Worm (Caenorhabditis elegans) whole organism, late embryonic: ENCODE results near the gene nlp-33.
"Not testable (repeated sequence)": the region's sequence is repeated elsewhere in the genome, so short reads cannot be mapped to it uniquely, and the experiment has no call there.

Experiments used
- C38D4.7 ChIP-seq: fragments of 200-800 bp; sonication (Bioruptor generic); optimal IDR thresholded peaks from 2 replicates; lab custom pipeline; 2018; ENCODE audit warnings: mild to moderate bottlenecking, missing genetic modification characterization, moderate library complexity, missing compliant biosample characterization
- F13H6.1 ChIP-seq: sonication (generic microtip); optimal IDR thresholded peaks from 2 replicates; lab custom pipeline; 2016; ENCODE audit warnings: missing genetic modification characterization, missing compliant biosample characterization
- K02D7.2 ChIP-seq: sonication (generic microtip); optimal IDR thresholded peaks from 2 replicates; lab custom pipeline; 2017; ENCODE audit warnings: mild to moderate bottlenecking, missing genetic modification characterization, missing compliant biosample characterization
- Y22D7AL.16 ChIP-seq: sonication (generic microtip); optimal IDR thresholded peaks from 2 replicates; lab custom pipeline; 2016; ENCODE audit warnings: missing genetic modification characterization, missing compliant biosample characterization
- ahr-1 ChIP-seq: sonication (generic microtip); optimal IDR thresholded peaks from 2 replicates; lab custom pipeline; 2016; ENCODE audit warnings: missing genetic modification characterization, missing compliant biosample characterization
- ama-1 ChIP-seq: fragments of 150-350 bp; optimal IDR thresholded peaks from 2 replicates; lab custom pipeline; 2014
- ceh-14 ChIP-seq: sonication (generic microtip); optimal IDR thresholded peaks from 2 replicates; lab custom pipeline; 2016; ENCODE audit warnings: missing genotype, missing genetic modification characterization, missing compliant biosample characterization
- ceh-18 ChIP-seq: sonication (generic microtip); optimal IDR thresholded peaks from 2 replicates; lab custom pipeline; 2016; ENCODE audit warnings: missing genetic modification characterization, missing compliant biosample characterization
- ceh-24 ChIP-seq: sonication (generic microtip); optimal IDR thresholded peaks from 2 replicates; lab custom pipeline; 2016; ENCODE audit warnings: mild to moderate bottlenecking, missing genetic modification characterization, missing compliant biosample characterization
- ceh-30 ChIP-seq: fragments of 150-350 bp; optimal IDR thresholded peaks from 2 replicates; lab custom pipeline; 2014; ENCODE audit warnings: missing biosample characterization, missing genetic modification characterization
- ceh-48 ChIP-seq: sonication (generic microtip); optimal IDR thresholded peaks from 2 replicates; lab custom pipeline; 2016; ENCODE audit warnings: missing genetic modification characterization, inconsistent platforms, missing compliant biosample characterization
- ceh-6 ChIP-seq: fragments of 200-800 bp; sonication (Bioruptor generic); optimal IDR thresholded peaks from 2 replicates; lab custom pipeline; 2018; ENCODE audit warnings: mild to moderate bottlenecking, missing genetic modification characterization, missing compliant biosample characterization
- ceh-9 ChIP-seq: sonication (generic microtip); optimal IDR thresholded peaks from 2 replicates; lab custom pipeline; 2016; ENCODE audit warnings: mild to moderate bottlenecking, missing genetic modification characterization, inconsistent platforms, missing compliant biosample characterization
- dve-1 ChIP-seq: sonication (generic microtip); optimal IDR thresholded peaks from 2 replicates; lab custom pipeline; 2017; ENCODE audit warnings: antibody characterized with exemption, mild to moderate bottlenecking, missing genetic modification characterization, missing compliant biosample characterization
- elt-2 ChIP-seq: sonication (generic microtip); optimal IDR thresholded peaks from 2 replicates; lab custom pipeline; 2016; ENCODE audit warnings: missing genetic modification reagents, missing genetic modification characterization, missing compliant biosample characterization
- eyg-1 ChIP-seq: sonication (generic microtip); optimal IDR thresholded peaks from 2 replicates; lab custom pipeline; 2016; ENCODE audit warnings: missing genotype, missing genetic modification characterization, missing compliant biosample characterization
- fax-1 ChIP-seq: sonication (generic microtip); optimal IDR thresholded peaks from 2 replicates; lab custom pipeline; 2016; ENCODE audit warnings: missing genotype, missing genetic modification characterization, missing compliant biosample characterization
- gmeb-2 ChIP-seq: sonication (generic microtip); optimal IDR thresholded peaks from 2 replicates; lab custom pipeline; 2016; ENCODE audit warnings: missing genetic modification characterization, inconsistent platforms, missing compliant biosample characterization
- hlh-13 ChIP-seq: fragments of 200-800 bp; sonication (Bioruptor generic); optimal IDR thresholded peaks from 2 replicates; lab custom pipeline; 2018; ENCODE audit warnings: mild to moderate bottlenecking, missing genetic modification characterization, missing compliant biosample characterization
- hlh-6 ChIP-seq: sonication (generic microtip); optimal IDR thresholded peaks from 2 replicates; lab custom pipeline; 2016; ENCODE audit warnings: missing genotype, missing genetic modification characterization, missing compliant biosample characterization
- hlh-8 ChIP-seq: sonication (generic microtip); optimal IDR thresholded peaks from 2 replicates; lab custom pipeline; 2016; ENCODE audit warnings: missing genotype, missing genetic modification characterization, missing compliant biosample characterization
- lim-6 ChIP-seq: sonication (generic microtip); optimal IDR thresholded peaks from 2 replicates; lab custom pipeline; 2016; ENCODE audit warnings: missing genetic modification characterization, missing compliant biosample characterization
- lin-11 ChIP-seq: fragments of 200-800 bp; sonication (Bioruptor generic); optimal IDR thresholded peaks from 2 replicates; lab custom pipeline; 2018; ENCODE audit warnings: mild to moderate bottlenecking, missing genetic modification characterization, missing compliant biosample characterization
- pax-1 ChIP-seq: fragments of 150-350 bp; optimal IDR thresholded peaks from 2 replicates; lab custom pipeline; 2014; ENCODE audit warnings: missing biosample characterization, missing genetic modification characterization
- pqm-1 ChIP-seq: sonication (generic microtip); optimal IDR thresholded peaks from 2 replicates; lab custom pipeline; 2016; ENCODE audit warnings: missing genetic modification characterization, missing compliant biosample characterization
- pros-1 ChIP-seq: fragments of 150-350 bp; optimal IDR thresholded peaks from 2 replicates; lab custom pipeline; 2014; ENCODE audit warnings: missing biosample characterization, missing genetic modification reagents, missing genetic modification characterization
- ref-2 ChIP-seq: sonication (generic microtip); optimal IDR thresholded peaks from 2 replicates; lab custom pipeline; 2016; ENCODE audit warnings: missing genetic modification characterization, missing compliant biosample characterization
- rnt-1 ChIP-seq: sonication (generic microtip); optimal IDR thresholded peaks from 2 replicates; lab custom pipeline; 2016; ENCODE audit warnings: missing genetic modification characterization, missing compliant biosample characterization
- sox-2 ChIP-seq: fragments of 200-800 bp; sonication (Bioruptor generic); IDR thresholded peaks from 2 replicates; pipeline ENCODE4 v1.3.6; 2022; ENCODE audit warnings: missing genetic modification reagents, missing genetic modification characterization, missing compliant biosample characterization
- syd-9 ChIP-seq: sonication (generic microtip); optimal IDR thresholded peaks from 2 replicates; lab custom pipeline; 2016; ENCODE audit warnings: mild to moderate bottlenecking, missing genetic modification characterization, moderate library complexity, missing compliant biosample characterization
- tbx-7 ChIP-seq: sonication (generic microtip); optimal IDR thresholded peaks from 2 replicates; lab custom pipeline; 2016; ENCODE audit warnings: missing genotype, missing genetic modification characterization, missing compliant biosample characterization
- unc-3 ChIP-seq, 2 experiments: fragments of 200-800 bp in 1 of 2; sonication (Bioruptor generic) in 1 of 2; sonication (generic microtip) in 1 of 2; conservative IDR thresholded peaks in 1 of 2; optimal IDR thresholded peaks in 1 of 2; 2 replicates each; pipeline versions ENCODE4 v1.3.6 to Lab custom; 2016 to 2022; ENCODE audit warnings: missing compliant biosample characterization in 2 of 2, missing genetic modification characterization in 2 of 2, missing genetic modification reagents in 1 of 2
- unc-86 ChIP-seq: sonication (generic microtip); optimal IDR thresholded peaks from 2 replicates; lab custom pipeline; 2016; ENCODE audit warnings: missing genetic modification characterization, missing compliant biosample characterization
- zip-5 ChIP-seq: sonication (generic microtip); optimal IDR thresholded peaks from 2 replicates; lab custom pipeline; 2016; ENCODE audit warnings: missing genetic modification characterization, missing compliant biosample characterization

The nlp-33 gene

ce11 chrV:11146958-11147779 is at the start of gene nlp-33, which contains the start of gene T19C4.24:
Gene nlp-33, plus strand, starts transcription at chrV:11147346.
Gene T19C4.24, minus strand, starts transcription at chrV:11147008.
- no peak for TF ChIP-seq ama-1
- TF ChIP-seq K02D7.2 (tag; lab: Kevin White, UChicago) = no peak
- TF ChIP-seq ceh-9 (tag; lab: Kevin White, UChicago) = no peak
- no peak for TF ChIP-seq syd-9 (tag; lab: Kevin White, UChicago)
- no peak for TF ChIP-seq pax-1
- no peak for TF ChIP-seq elt-2 (tag; lab: Kevin White, UChicago)
- TF ChIP-seq sox-2 (GFP tag; lab: Robert Waterston, UW) = no peak
- TF ChIP-seq F13H6.1 (tag; lab: Kevin White, UChicago) = no peak
- no peak for TF ChIP-seq lim-6
- no peak for TF ChIP-seq hlh-6
- TF ChIP-seq hlh-13 (GFP tag; lab: Kevin White, UChicago) = no peak
- no peak for TF ChIP-seq ceh-14
- no peak for TF ChIP-seq ceh-6 (GFP tag; lab: Kevin White, UChicago)
- TF ChIP-seq gmeb-2 (tag; lab: Kevin White, UChicago) = no peak
- no peak for TF ChIP-seq dve-1 (tag; lab: Kevin White, UChicago)
- TF ChIP-seq eyg-1 (tag; lab: Kevin White, UChicago) = no peak
- no peak for TF ChIP-seq ref-2 (tag; lab: Kevin White, UChicago)
- TF ChIP-seq ceh-30 (tag; lab: Kevin White, UChicago) = no peak
- no peak for TF ChIP-seq ahr-1

ce11 chrV:11098599-11098998 is 48.5 kb upstream of the nlp-33 start, which contains the start of gene cdkl-1:
Gene cdkl-1, plus strand, starts transcription at chrV:11098899.
- TF ChIP-seq pqm-1 (tag; lab: Kevin White, UChicago) = no peak
- TF ChIP-seq fax-1 (tag; lab: Kevin White, UChicago) = no peak
- TF ChIP-seq ceh-18 (tag; lab: Kevin White, UChicago) = no peak
- TF ChIP-seq lin-11 = no peak
- TF ChIP-seq C38D4.7 (GFP tag; lab: Kevin White, UChicago) = no peak
- no peak for TF ChIP-seq eyg-1 (tag; lab: Kevin White, UChicago)
- no peak for TF ChIP-seq pros-1 (tag; lab: Kevin White, UChicago)
- no peak for TF ChIP-seq rnt-1 (tag; lab: Kevin White, UChicago)
- no peak for TF ChIP-seq unc-86 (tag; lab: Kevin White, UChicago)
- no peak for TF ChIP-seq hlh-6
- TF ChIP-seq hlh-8 (tag; lab: Kevin White, UChicago) = no peak
- no peak for TF ChIP-seq Y22D7AL.16 (tag; lab: Kevin White, UChicago)
- TF ChIP-seq unc-3 (GFP tag; conservative IDR thresholded peaks at IDR 0.05; lab: Robert Waterston, UW) = no peak
- no peak for TF ChIP-seq unc-3 (tag; optimal IDR thresholded peaks at IDR 0.05; lab: Kevin White, UChicago)

- no peak for TF ChIP-seq ceh-24 (tag; lab: Kevin White, UChicago)
Measured at ce11 chrV:11104408-11104807, 42.7 kb upstream of the nlp-33 start.

- TF ChIP-seq ceh-48, tbx-7, zip-5 (tag; lab: Kevin White, UChicago): not testable (repeated sequence)
Measured at ce11 chrV:11109647-11110046, 37.5 kb upstream of the nlp-33 start, which contains the start of gene Y42A5A.5. Gene Y42A5A.5, minus strand, starts transcription at chrV:11109747.
